Worm (Caenorhabditis elegans) whole organism, L4 larva: ENCODE results near the gene F48G7.7.

Experiments
- egl-27 ChIP-seq: sonication (generic microtip); optimal IDR thresholded peaks from 3 replicates; lab custom pipeline; 2017; ENCODE audit warnings: missing biosample characterization, missing genetic modification reagents, missing genetic modification characterization
- pha-4 ChIP-seq, 2 experiments: fragments of 150-350 bp in 1 of 2; fragments of 200-800 bp in 1 of 2; sonication (Bioruptor generic) in 1 of 2; IDR thresholded peaks in 1 of 2; optimal IDR thresholded peaks in 1 of 2; 2 replicates each; pipeline versions ENCODE4 v1.3.6 to Lab custom; 2014 to 2022; ENCODE audit warnings: missing genetic modification characterization in 2 of 2, missing genetic modification reagents in 2 of 2, missing biosample characterization in 1 of 2, missing compliant biosample characterization in 1 of 2
- unc-130 ChIP-seq: sonication (generic microtip); optimal IDR thresholded peaks from 2 replicates; lab custom pipeline; 2016; ENCODE audit warnings: missing genetic modification reagents, missing genetic modification characterization, missing compliant biosample characterization
- zag-1 ChIP-seq: fragments of 150-350 bp; optimal IDR thresholded peaks from 2 replicates; lab custom pipeline; 2014; ENCODE audit warnings: missing biosample characterization, missing genetic modification characterization

ce11 chrV:576070-576469 is 50.2 kb downstream of the F48G7.7 start, which contains the start of gene K06H6.5:
- TF ChIP-seq unc-130 (GFP tag; lab: Kevin White, UChicago) (no peak), zag-1 (tag; lab: Kevin White, UChicago) (no peak), pha-4 (GFP tag; IDR thresholded peaks at IDR 0.05; lab: Robert Waterston, UW) (no peak), pha-4 (tag; optimal IDR thresholded peaks at IDR 0.05; lab: Kevin White, UChicago) (no peak), egl-27 (tag; lab: Kevin White, UChicago) (no peak)
